Fruit fly (Drosophila melanogaster) whole organism, embryonic: Measurements from ENCODE around the gene Mst98Ca.

Experiments
- CG31388 ChIP-seq: fragments of 200-800 bp; sonication (Bioruptor generic); optimal IDR thresholded peaks from 2 replicates; lab custom pipeline; 2016; ENCODE audit warnings: missing biosample characterization, missing genetic modification characterization
- CG7786 ChIP-seq: fragments of 200-800 bp; sonication (Bioruptor generic); optimal IDR thresholded peaks from 2 replicates; lab custom pipeline; 2016; ENCODE audit warnings: missing biosample characterization, missing genetic modification characterization
- CG9609 ChIP-seq: fragments of 200-800 bp; sonication (Bioruptor generic); optimal IDR thresholded peaks from 3 replicates; lab custom pipeline; 2016; ENCODE audit warnings: missing biosample characterization, missing genetic modification characterization
- Dek ChIP-seq: fragments of 200-800 bp; sonication (Bioruptor generic); optimal IDR thresholded peaks from 3 replicates; lab custom pipeline; 2019; ENCODE audit warnings: missing biosample characterization, mild to moderate bottlenecking, missing genetic modification characterization, moderate library complexity
- Eip74EF ChIP-seq, 2 experiments: fragments of 200-800 bp in 1 of 2; fragments of >200 bp in 1 of 2; sonication (Bioruptor generic) in 1 of 2; optimal IDR thresholded peaks; 2 replicates each; lab custom pipeline; 2017 to 2019; ENCODE audit warnings: missing biosample characterization in 2 of 2, missing genetic modification characterization in 2 of 2, mild to moderate bottlenecking in 1 of 2, moderate library complexity in 1 of 2
- Hsf ChIP-seq: fragments of 200-800 bp; sonication (Bioruptor generic); optimal IDR thresholded peaks from 3 replicates; lab custom pipeline; 2016; ENCODE audit warnings: missing biosample characterization, missing genetic modification characterization
- ap ChIP-seq: fragments of 200-800 bp; sonication (Bioruptor generic); IDR thresholded peaks from 2 replicates; pipeline ENCODE4 v1.3.6; 2022; ENCODE audit warnings: missing biosample characterization, missing genetic modification characterization
- gem ChIP-seq: fragments of 200-800 bp; sonication (Bioruptor generic); optimal IDR thresholded peaks from 2 replicates; lab custom pipeline; 2019; ENCODE audit warnings: missing biosample characterization, mild to moderate bottlenecking, missing genetic modification characterization, moderate library complexity
- lmd ChIP-seq: fragments of 200-800 bp; sonication (Bioruptor generic); IDR thresholded peaks from 2 replicates; pipeline ENCODE4 v1.3.6; 2022; ENCODE audit warnings: missing biosample characterization, missing genetic modification characterization
- sug ChIP-seq: fragments of 200-800 bp; optimal IDR thresholded peaks from 2 replicates; lab custom pipeline; 2019; ENCODE audit warnings: missing biosample characterization, mild to moderate bottlenecking, missing genetic modification characterization, moderate library complexity

dm6 chr3R:28304505-28304904, 13.4 kb downstream of the Mst98Ca start, which contains the start of gene CG12516:
- TF ChIP-seq ap (GFP tag; lab: Robert Waterston, UW) (no peak), Dek (no peak), CG7786 (no peak), CG9609 (GFP tag; lab: Kevin White, UChicago) (no peak), CG31388 (GFP tag; lab: Kevin White, UChicago) (no peak), lmd (GFP tag; lab: Robert Waterston, UW) (no peak), Eip74EF (GFP tag; optimal IDR thresholded peaks at IDR 0.05; lab: Kevin White, UChicago) (no peak), gem (tag; lab: Kevin White, UChicago) (no peak), Hsf (GFP tag; lab: Kevin White, UChicago) (no peak), sug (tag; lab: Kevin White, UChicago) (no peak)
